Fruit fly (Drosophila melanogaster) whole organism, embryonic: ENCODE results near the gene CG7366.

Experiments used
- Asciz ChIP-seq: fragments of 200-800 bp; sonication (Bioruptor generic); optimal IDR thresholded peaks from 2 replicates; lab custom pipeline; 2017; ENCODE audit warnings: missing biosample characterization, mild to moderate bottlenecking, missing genetic modification characterization, missing genetic modification reagents
- Blimp-1 ChIP-seq: fragments of 200-800 bp; sonication (Bioruptor generic); optimal IDR thresholded peaks from 3 replicates; lab custom pipeline; 2018; ENCODE audit warnings: missing biosample characterization, missing genetic modification characterization, mild to moderate bottlenecking, moderate library complexity, missing genetic modification reagents
- CG10366 ChIP-seq: fragments of 200-800 bp; sonication (Bioruptor generic); IDR thresholded peaks from 2 replicates; pipeline ENCODE4 v1.3.6; 2022; ENCODE audit warnings: missing biosample characterization, missing genetic modification characterization
- CG11723 ChIP-seq: fragments of 200-800 bp; sonication (Bioruptor generic); optimal IDR thresholded peaks from 2 replicates; lab custom pipeline; 2017; ENCODE audit warnings: missing biosample characterization, mild to moderate bottlenecking, missing genetic modification characterization
- CG12942 ChIP-seq: fragments of 200-800 bp; sonication (Bioruptor generic); optimal IDR thresholded peaks from 3 replicates; lab custom pipeline; 2016; ENCODE audit warnings: missing biosample characterization, missing genetic modification characterization
- CG15073 ChIP-seq: fragments of 200-800 bp; sonication (Bioruptor generic); optimal IDR thresholded peaks from 2 replicates; lab custom pipeline; 2016; ENCODE audit warnings: missing biosample characterization, missing genetic modification characterization
- CG15269 ChIP-seq: fragments of 200-800 bp; sonication (Bioruptor generic); optimal IDR thresholded peaks from 2 replicates; lab custom pipeline; 2018; ENCODE audit warnings: missing biosample characterization, mild to moderate bottlenecking, missing genetic modification characterization, moderate library complexity
- CG1647 ChIP-seq: fragments of 200-800 bp; sonication (Bioruptor generic); optimal IDR thresholded peaks from 3 replicates; lab custom pipeline; 2016; ENCODE audit warnings: missing biosample characterization, missing genetic modification characterization
- CG17568 ChIP-seq: fragments of 200-800 bp; sonication (Bioruptor generic); optimal IDR thresholded peaks from 2 replicates; lab custom pipeline; 2018; ENCODE audit warnings: missing biosample characterization, mild to moderate bottlenecking, missing genetic modification characterization, moderate library complexity
- CG17802 ChIP-seq: fragments of 200-800 bp; sonication (Bioruptor generic); optimal IDR thresholded peaks from 2 replicates; lab custom pipeline; 2018; ENCODE audit warnings: missing biosample characterization, mild to moderate bottlenecking, missing genetic modification characterization, moderate library complexity
- CG2199 ChIP-seq: fragments of 200-800 bp; sonication (Bioruptor generic); IDR thresholded peaks from 3 replicates; pipeline ENCODE4 v1.3.6; 2022; ENCODE audit warnings: missing biosample characterization, missing genetic modification characterization
- CG2202 ChIP-seq: fragments of 200-800 bp; sonication (Bioruptor generic); optimal IDR thresholded peaks from 2 replicates; lab custom pipeline; 2018; ENCODE audit warnings: missing biosample characterization, mild to moderate bottlenecking, missing genetic modification characterization
- CG30403 ChIP-seq: fragments of 200-800 bp; sonication (Bioruptor generic); optimal IDR thresholded peaks from 3 replicates; lab custom pipeline; 2016; ENCODE audit warnings: missing biosample characterization, missing genetic modification characterization
- CG31224 ChIP-seq: fragments of 200-800 bp; sonication (Bioruptor generic); IDR thresholded peaks from 2 replicates; pipeline ENCODE4 v1.3.6; 2022; ENCODE audit warnings: missing biosample characterization, missing genetic modification characterization
- CG32767 ChIP-seq: fragments of 200-800 bp; sonication (Bioruptor generic); IDR thresholded peaks from 2 replicates; pipeline ENCODE4 v1.3.6; 2022; ENCODE audit warnings: missing biosample characterization, missing genetic modification characterization
- CG33213 ChIP-seq: fragments of 200-800 bp; sonication (Bioruptor generic); optimal IDR thresholded peaks from 3 replicates; lab custom pipeline; 2016; ENCODE audit warnings: missing biosample characterization, missing genetic modification characterization
- CG42726 ChIP-seq: fragments of 200-800 bp; sonication (Bioruptor generic); IDR thresholded peaks from 2 replicates; pipeline ENCODE4 v1.3.6; 2022; ENCODE audit warnings: missing biosample characterization, missing genetic modification characterization; ENCODE audit not compliant: partially characterized antibody
- CG43689 ChIP-seq: fragments of 200-800 bp; sonication (Bioruptor generic); IDR thresholded peaks from 2 replicates; pipeline ENCODE4 v1.3.6; 2022; ENCODE audit warnings: missing biosample characterization, missing genetic modification characterization
- CG4707 ChIP-seq: fragments of 200-800 bp; sonication (Bioruptor generic); optimal IDR thresholded peaks from 2 replicates; lab custom pipeline; 2018; ENCODE audit warnings: missing biosample characterization, mild to moderate bottlenecking, missing genetic modification characterization, moderate library complexity
- CG7271 ChIP-seq: fragments of 200-800 bp; sonication (Bioruptor generic); optimal IDR thresholded peaks from 2 replicates; lab custom pipeline; 2018; ENCODE audit warnings: missing biosample characterization, mild to moderate bottlenecking, missing genetic modification characterization, moderate library complexity
- CG9817 ChIP-seq: fragments of 200-800 bp; sonication (Bioruptor generic); optimal IDR thresholded peaks from 2 replicates; lab custom pipeline; 2018; ENCODE audit warnings: missing biosample characterization, mild to moderate bottlenecking, missing genetic modification characterization, moderate library complexity
- D19A ChIP-seq: fragments of 200-800 bp; optimal IDR thresholded peaks from 3 replicates; lab custom pipeline; 2019; ENCODE audit warnings: missing biosample characterization, mild to moderate bottlenecking, missing genetic modification characterization, moderate library complexity
- Gug ChIP-seq: fragments of 200-800 bp; sonication (Bioruptor generic); IDR thresholded peaks from 4 replicates; pipeline ENCODE4 v1.3.6; 2022; ENCODE audit warnings: missing biosample characterization, missing genetic modification characterization
- Hmx ChIP-seq: fragments of 200-800 bp; sonication (Bioruptor generic); optimal IDR thresholded peaks from 2 replicates; lab custom pipeline; 2016; ENCODE audit warnings: missing biosample characterization, missing genetic modification characterization
- Kr ChIP-seq: fragments of 200-800 bp; sonication (Bioruptor generic); optimal IDR thresholded peaks from 2 replicates; lab custom pipeline; 2017; ENCODE audit warnings: missing biosample characterization, mild to moderate bottlenecking, missing genetic modification characterization
- Med ChIP-seq: fragments of 200-800 bp; sonication (Bioruptor generic); peaks from one replicate; lab custom pipeline; 2016; ENCODE audit warnings: missing biosample characterization, missing genetic modification characterization, mild to moderate bottlenecking, inconsistent platforms, moderate library complexity
- Optix ChIP-seq: fragments of 200-800 bp; sonication (Bioruptor generic); IDR thresholded peaks from 3 replicates; pipeline ENCODE4 v1.3.6; 2022; ENCODE audit warnings: missing biosample characterization, missing genetic modification characterization
- Six4 ChIP-seq: fragments of 200-800 bp; sonication (Bioruptor generic); optimal IDR thresholded peaks from 2 replicates; lab custom pipeline; 2016; ENCODE audit warnings: missing biosample characterization, missing genetic modification characterization
- ac ChIP-seq: fragments of 200-800 bp; sonication (Bioruptor generic); optimal IDR thresholded peaks from 3 replicates; lab custom pipeline; 2017; ENCODE audit warnings: missing biosample characterization, mild to moderate bottlenecking, missing genetic modification characterization
- ap ChIP-seq: fragments of 200-800 bp; sonication (Bioruptor generic); IDR thresholded peaks from 2 replicates; pipeline ENCODE4 v1.3.6; 2022; ENCODE audit warnings: missing biosample characterization, missing genetic modification characterization
- bsh ChIP-seq, 2 experiments: fragments of 200-800 bp; sonication (Bioruptor generic); optimal IDR thresholded peaks; 2 replicates each; lab custom pipeline; 2017 to 2018; ENCODE audit warnings: mild to moderate bottlenecking in 2 of 2, missing biosample characterization in 2 of 2, missing genetic modification characterization in 2 of 2, moderate library complexity in 1 of 2
- btn ChIP-seq: fragments of 200-800 bp; sonication (Bioruptor generic); optimal IDR thresholded peaks from 2 replicates; lab custom pipeline; 2016; ENCODE audit warnings: missing biosample characterization, missing genetic modification characterization
- croc ChIP-seq: fragments of 200-800 bp; sonication (Bioruptor generic); conservative IDR thresholded peaks from 3 replicates; pipeline ENCODE4 v1.3.6; 2022; ENCODE audit warnings: missing biosample characterization, missing genetic modification characterization
- ems ChIP-seq: fragments of 200-800 bp; sonication (Bioruptor generic); optimal IDR thresholded peaks from 3 replicates; lab custom pipeline; 2016; ENCODE audit warnings: missing biosample characterization, missing genetic modification characterization
- ewg ChIP-seq: fragments of 200-800 bp; sonication (Bioruptor generic); optimal IDR thresholded peaks from 3 replicates; lab custom pipeline; 2017; ENCODE audit warnings: mild to moderate bottlenecking, missing biosample characterization, missing genetic modification reagents, missing genetic modification characterization
- fd96Cb ChIP-seq: fragments of 200-800 bp; sonication (Bioruptor generic); optimal IDR thresholded peaks from 2 replicates; lab custom pipeline; 2018; ENCODE audit warnings: missing biosample characterization, mild to moderate bottlenecking, missing genetic modification characterization, moderate library complexity
- ftz-f1 ChIP-seq: fragments of 200-800 bp; sonication (Bioruptor generic); optimal IDR thresholded peaks from 2 replicates; lab custom pipeline; 2016; ENCODE audit warnings: missing biosample characterization, missing genetic modification characterization
- hbn ChIP-seq: fragments of 200-800 bp; sonication (Bioruptor generic); IDR thresholded peaks from 2 replicates; pipeline ENCODE4 v1.3.6; 2022; ENCODE audit warnings: missing biosample characterization, missing genetic modification characterization; ENCODE audit not compliant: partially characterized antibody
- hkb ChIP-seq, 2 experiments: fragments of 200-800 bp in 1 of 2; fragments of >200 bp in 1 of 2; sonication (Bioruptor generic) in 1 of 2; IDR thresholded peaks in 1 of 2; optimal IDR thresholded peaks in 1 of 2; 2 replicates each; pipeline versions ENCODE4 v1.3.6 to Lab custom; 2017 to 2022; ENCODE audit warnings: missing biosample characterization in 1 of 2, missing genetic modification characterization in 1 of 2
- maf-S ChIP-seq: fragments of 200-800 bp; sonication (Bioruptor generic); optimal IDR thresholded peaks from 2 replicates; lab custom pipeline; 2016; ENCODE audit warnings: missing biosample characterization, missing genetic modification characterization
- pan ChIP-seq, 4 experiments: fragments of >200 bp in 3 of 4; fragments of 200-800 bp in 1 of 4; sonication (Bioruptor generic) in 1 of 4; optimal IDR thresholded peaks in 3 of 4; IDR thresholded peaks in 1 of 4; 2 replicates each; pipeline versions ENCODE4 v1.3.6 to Lab custom; 2017 to 2022; ENCODE audit warnings: missing biosample characterization in 2 of 4, missing genetic modification characterization in 2 of 4, mixed read lengths in 1 of 4
- pho ChIP-seq: fragments of 200-800 bp; sonication (Bioruptor generic); optimal IDR thresholded peaks from 2 replicates; lab custom pipeline; 2016; ENCODE audit warnings: missing biosample characterization, missing genetic modification characterization
- phol ChIP-seq: fragments of 200-800 bp; sonication (Bioruptor generic); optimal IDR thresholded peaks from 3 replicates; lab custom pipeline; 2018; ENCODE audit warnings: missing biosample characterization, mild to moderate bottlenecking, missing genetic modification characterization, moderate library complexity
- pum ChIP-seq: fragments of 200-800 bp; sonication (Bioruptor generic); optimal IDR thresholded peaks from 2 replicates; lab custom pipeline; 2016; ENCODE audit warnings: missing biosample characterization, missing genetic modification characterization
- rib ChIP-seq: fragments of 200-800 bp; sonication (Bioruptor generic); IDR thresholded peaks from 2 replicates; pipeline ENCODE4 v1.3.6; 2022; ENCODE audit warnings: missing biosample characterization, missing genetic modification characterization
- run ChIP-seq: fragments of 200-800 bp; sonication (Bioruptor generic); optimal IDR thresholded peaks from 3 replicates; lab custom pipeline; 2018; ENCODE audit warnings: missing biosample characterization, mild to moderate bottlenecking, missing genetic modification characterization
- stc ChIP-seq: fragments of 200-800 bp; sonication (Bioruptor generic); IDR thresholded peaks from 2 replicates; pipeline ENCODE4 v1.3.6; 2022; ENCODE audit warnings: missing biosample characterization, missing genetic modification characterization

Gene CG7366

dm6 chr3L:8186627-8187396, 15.4 kb downstream of the CG7366 start, which contains the start of the genes ERR and Atg18a (continued):
- TF ChIP-seq CG42726 = peak; percentile 14; the same call in 1 of the 2 replicates
- TF ChIP-seq CG15073 = no peak
- no peak for TF ChIP-seq CG17568 (GFP tag; lab: Kevin White, UChicago)
- no peak for TF ChIP-seq CG11723
- TF ChIP-seq ems (GFP tag; lab: Kevin White, UChicago) = peak; percentile 76
- peak; percentile 60 for TF ChIP-seq Blimp-1 (GFP tag; lab: Kevin White, UChicago)
- peak; percentile 44 for TF ChIP-seq Six4 (GFP tag; lab: Kevin White, UChicago)
- peak; percentile 81 for TF ChIP-seq CG12942 (GFP tag; lab: Kevin White, UChicago)
- TF ChIP-seq CG33213 (GFP tag; lab: Kevin White, UChicago) = peak; percentile 60
- TF ChIP-seq pum (GFP tag; lab: Kevin White, UChicago) = peak; percentile 83
- TF ChIP-seq CG43689 (GFP tag; lab: Robert Waterston, UW) = peak; percentile 58
- TF ChIP-seq D19A (tag; lab: Kevin White, UChicago) = no peak
- TF ChIP-seq Gug (GFP tag; lab: Robert Waterston, UW) = peak; percentile 93
- TF ChIP-seq CG10366 (GFP tag; lab: Robert Waterston, UW) = peak; percentile 84
- peak; percentile 74 for TF ChIP-seq ap (GFP tag; lab: Robert Waterston, UW)
- peak; percentile 40; the same call in 1 of the 2 replicates for TF ChIP-seq stc
- TF ChIP-seq run (tag; lab: Kevin White, UChicago) = no peak
- TF ChIP-seq Optix (GFP tag; lab: Robert Waterston, UW) = peak; percentile 61; the same call in 2 of the 3 replicates
- peak; percentile 31 for TF ChIP-seq CG17802
- TF ChIP-seq rib (GFP tag; lab: Robert Waterston, UW) = peak; percentile 77
- peak in 1 of 2 experiments; percentile 73 for TF ChIP-seq bsh (GFP tag; optimal IDR thresholded peaks at IDR 0.05; lab: Kevin White, UChicago)
- no peak for TF ChIP-seq CG4707 (GFP tag; lab: Kevin White, UChicago)
- TF ChIP-seq Asciz (GFP tag; lab: Kevin White, UChicago) = no peak
- TF ChIP-seq ewg (GFP tag; lab: Kevin White, UChicago) = no peak
- peak; percentile 93 for TF ChIP-seq hkb (optimal IDR thresholded peaks at IDR 0.05; lab: Kevin White, UChicago)
- TF ChIP-seq hkb (GFP tag; IDR thresholded peaks at IDR 0.05; lab: Robert Waterston, UW) = peak; percentile 62
- peak; percentile 91 for TF ChIP-seq CG9817 (tag; lab: Kevin White, UChicago)
- TF ChIP-seq maf-S (GFP tag; lab: Kevin White, UChicago) = peak; percentile 79
- peak; percentile 85 for TF ChIP-seq CG15269
- TF ChIP-seq fd96Cb (tag; lab: Kevin White, UChicago) = peak; percentile 77
- TF ChIP-seq phol = peak; percentile 90
- peak; percentile 61 for TF ChIP-seq CG1647 (GFP tag; lab: Kevin White, UChicago)
- TF ChIP-seq CG7271 = peak; percentile 39
- peak; percentile 76; the same call in 1 of the 2 replicates for TF ChIP-seq CG32767
- peak; percentile 46 for TF ChIP-seq btn (GFP tag; lab: Kevin White, UChicago)
- TF ChIP-seq croc = peak; percentile 85
- peak; percentile 24 for TF ChIP-seq CG2202 (tag; lab: Kevin White, UChicago)
- TF ChIP-seq Kr = no peak
- TF ChIP-seq Med (GFP tag; lab: Kevin White, UChicago) = peak; percentile 97
- TF ChIP-seq CG30403 = peak; percentile 93
- no peak for TF ChIP-seq pan (optimal IDR thresholded peaks at IDR 0.05; lab: Kevin White, UChicago)
- peak in 1 of 2 experiments; percentile 83 for TF ChIP-seq pan (GFP tag; optimal IDR thresholded peaks at IDR 0.05 in 1 of 2, IDR thresholded peaks at IDR 0.05 in 1 of 2)
- TF ChIP-seq CG2199 (GFP tag; lab: Robert Waterston, UW) = peak; percentile 51; the same call in 1 of the 3 replicates
- TF ChIP-seq ftz-f1 (GFP tag; lab: Kevin White, UChicago) = peak; percentile 46
- TF ChIP-seq hbn = peak; percentile 50; the same call in 1 of the 2 replicates
- peak; percentile 86 for TF ChIP-seq pho (GFP tag; lab: Kevin White, UChicago)
- TF ChIP-seq CG31224 (GFP tag; lab: Robert Waterston, UW) = peak; percentile 78
- TF ChIP-seq ac (GFP tag; lab: Kevin White, UChicago) = no peak
- TF ChIP-seq Hmx (GFP tag; lab: Kevin White, UChicago) = peak; percentile 17
